Fruit fly (Drosophila melanogaster): ENCODE data around the gene CG7857.

Gene CG7857

DNA sequence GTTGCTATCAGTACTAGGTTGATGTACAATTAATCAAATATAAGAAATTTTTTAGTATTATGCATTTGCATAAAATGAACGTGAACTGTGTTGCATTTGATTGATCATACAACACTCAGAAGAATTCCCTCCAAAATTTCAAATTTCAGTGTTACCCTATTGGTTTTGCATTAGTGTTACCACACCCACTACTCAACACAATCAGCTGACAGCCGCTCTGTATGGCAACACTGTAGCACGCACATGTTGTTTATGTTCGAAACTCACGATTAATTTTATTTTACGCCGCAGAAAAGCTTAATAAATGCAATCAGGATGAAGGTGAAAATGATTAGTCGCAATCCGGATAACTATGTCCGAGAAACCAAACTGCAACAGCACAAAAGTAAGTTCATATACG lies 5.9 kb downstream of the CG7857 start, which contains the start of gene CG7275 (continued):
- peak; percentile 54 for TF ChIP-seq MESR4 (GFP tag; optimal IDR thresholded peaks at IDR 0.05)
- TF ChIP-seq CG6175 (GFP tag; IDR thresholded peaks at IDR 0.05): no peak
- TF ChIP-seq Awh (GFP tag; IDR thresholded peaks at IDR 0.05): no peak
- TF ChIP-seq Scr (GFP tag; IDR thresholded peaks at IDR 0.05; ENCODE audit: partially characterized antibody): 0 out of 2 replicates have a peak, but pooled peaks have one; percentile 24
- no peak for TF ChIP-seq ftz-f1 (GFP tag; optimal IDR thresholded peaks at IDR 0.05)
- no peak for TF ChIP-seq CG2129 (GFP tag; IDR thresholded peaks at IDR 0.05; ENCODE audit: partially characterized antibody)
- TF ChIP-seq gfzf (GFP tag; optimal IDR thresholded peaks at IDR 0.05): peak; percentile 26
- TF ChIP-seq sens (GFP tag): peak; percentile 43
- peak; percentile 18 for TF ChIP-seq B-H2 (GFP tag; optimal IDR thresholded peaks at IDR 0.05)
- peak; percentile 57; the same call in 1 of the 3 replicates for TF ChIP-seq CG6791 (GFP tag; IDR thresholded peaks at IDR 0.05; ENCODE audit: partially characterized antibody)
- no peak for TF ChIP-seq Fer2 (tag; optimal IDR thresholded peaks at IDR 0.05)
- TF ChIP-seq CoRest (tag; optimal IDR thresholded peaks at IDR 0.05): peak; percentile 15
- TF ChIP-seq CG5245 (GFP tag; optimal IDR thresholded peaks at IDR 0.05): no peak
- no peak for TF ChIP-seq CG6654 (GFP tag; optimal IDR thresholded peaks at IDR 0.05)
- TF ChIP-seq pzg (GFP tag; optimal IDR thresholded peaks at IDR 0.05): peak; percentile 92
- TF ChIP-seq CG33213 (GFP tag; optimal IDR thresholded peaks at IDR 0.05): peak; percentile 15
- TF ChIP-seq hbn (GFP tag; IDR thresholded peaks at IDR 0.05; ENCODE audit: partially characterized antibody): peak; percentile 30; the same call in 1 of the 2 replicates
- peak; percentile 55 for TF ChIP-seq CG13624 (GFP tag; optimal IDR thresholded peaks at IDR 0.05)
- TF ChIP-seq CG12659 (GFP tag; optimal IDR thresholded peaks at IDR 0.05): peak; percentile 48
- no peak for TF ChIP-seq HmgD (GFP tag; optimal IDR thresholded peaks at IDR 0.05)
- TF ChIP-seq sug (tag; optimal IDR thresholded peaks at IDR 0.05): peak; percentile 18
- no peak for TF ChIP-seq lola (GFP tag; optimal IDR thresholded peaks at IDR 0.05)
- peak; percentile 53; the same call in 1 of the 3 replicates for TF ChIP-seq CG34422 (GFP tag; IDR thresholded peaks at IDR 0.05)
- no peak for TF ChIP-seq sr (GFP tag; IDR thresholded peaks at IDR 0.05)
- TF ChIP-seq CG8290 (GFP tag; optimal IDR thresholded peaks at IDR 0.05): no peak
- TF ChIP-seq CG8290 (tag; optimal IDR thresholded peaks at IDR 0.05): peak in 1 of 2 experiments; percentile 47
- no peak for TF ChIP-seq CG6683 (GFP tag; optimal IDR thresholded peaks at IDR 0.05)
- TF ChIP-seq pho (GFP tag; optimal IDR thresholded peaks at IDR 0.05): no peak
- TF ChIP-seq CG15514 (GFP tag; optimal IDR thresholded peaks at IDR 0.05): peak; percentile 57
- TF ChIP-seq CG13287 (GFP tag; IDR thresholded peaks at IDR 0.05; ENCODE audit: partially characterized antibody): peak; percentile 71
- TF ChIP-seq CG13296 (GFP tag; optimal IDR thresholded peaks at IDR 0.05): no peak
- TF ChIP-seq unc-4 (GFP tag; IDR thresholded peaks at IDR 0.05; ENCODE audit: partially characterized antibody): peak; percentile 52; the same call in 1 of the 2 replicates
- TF ChIP-seq CG30020 (tag; optimal IDR thresholded peaks at IDR 0.05): no peak
- peak; percentile 47 for TF ChIP-seq Myb (GFP tag; optimal IDR thresholded peaks at IDR 0.05)
- TF ChIP-seq Sin3A (optimal IDR thresholded peaks at IDR 0.05): peak; percentile 52
- peak; percentile 73 for TF ChIP-seq CG3847 (GFP tag; IDR thresholded peaks at IDR 0.05)
- TF ChIP-seq CG4730 (GFP tag; IDR thresholded peaks at IDR 0.05): no peak
- TF ChIP-seq CG12391 (tag; optimal IDR thresholded peaks at IDR 0.05): peak; percentile 5
- TF ChIP-seq E2f2 (GFP tag; IDR thresholded peaks at IDR 0.05): peak; percentile 98
- peak; percentile 55 for TF ChIP-seq twi (tag; optimal IDR thresholded peaks at IDR 0.05)
- TF ChIP-seq TFAM (GFP tag; optimal IDR thresholded peaks at IDR 0.05): no peak
- TF ChIP-seq Dfd (GFP tag; optimal IDR thresholded peaks at IDR 0.05): no peak
- peak; percentile 28 for TF ChIP-seq CG3281 (GFP tag; optimal IDR thresholded peaks at IDR 0.05)
- peak; percentile 55; the same call in 1 of the 2 replicates for TF ChIP-seq amos (GFP tag; IDR thresholded peaks at IDR 0.05; ENCODE audit: partially characterized antibody)
- peak; percentile 55 for TF ChIP-seq BEAF-32 (GFP tag; optimal IDR thresholded peaks at IDR 0.05)
- TF ChIP-seq ci (GFP tag; IDR thresholded peaks at IDR 0.05): peak; percentile 42; the same call in 1 of the 3 replicates
- peak; percentile 41 for TF ChIP-seq CG4617 (GFP tag; optimal IDR thresholded peaks at IDR 0.05; ENCODE audit: borderline replicate concordance)
- no peak for TF ChIP-seq Blimp-1 (GFP tag; optimal IDR thresholded peaks at IDR 0.05)
- TF ChIP-seq HLH4C (GFP tag; IDR thresholded peaks at IDR 0.05; ENCODE audit: partially characterized antibody): 0 out of 3 replicates have a peak, but pooled peaks have one; percentile 48
